Fruit fly (Drosophila melanogaster): ENCODE data around the gene Alg13.

Gene Alg13

dm6 chr3R:29153197-29153644 is 14.8 kb upstream of the Alg13 start, which contains the start of the genes Slbp and Rpn2 (continued):
- TF ChIP-seq kay (GFP tag; optimal IDR thresholded peaks at IDR 0.05) (no peak), pnt (GFP tag; optimal IDR thresholded peaks at IDR 0.05) (no peak), fru (optimal IDR thresholded peaks at IDR 0.05) (no peak), Mad (GFP tag; optimal IDR thresholded peaks at IDR 0.05) (no peak), HmgD (GFP tag; optimal IDR thresholded peaks at IDR 0.05) (peak; percentile 62), CG8089 (GFP tag; optimal IDR thresholded peaks at IDR 0.05) (no peak), HLH4C (GFP tag; IDR thresholded peaks at IDR 0.05; ENCODE audit: partially characterized antibody) (peak; percentile 89), Med (GFP tag) (peak; percentile 93), p53 (GFP tag; optimal IDR thresholded peaks at IDR 0.05) (peak; percentile 49), Meics (GFP tag; optimal IDR thresholded peaks at IDR 0.05) (peak; percentile 30), kah (GFP tag; optimal IDR thresholded peaks at IDR 0.05) (no peak), CG15479 (GFP tag; optimal IDR thresholded peaks at IDR 0.05) (peak; percentile 90), shn (GFP tag; optimal IDR thresholded peaks at IDR 0.05) (peak; percentile 57), lmd (GFP tag; IDR thresholded peaks at IDR 0.05) (no peak; the same call in 1 of the 2 replicates), CG12769 (tag; optimal IDR thresholded peaks at IDR 0.05) (peak; percentile 58), wor (GFP tag; IDR thresholded peaks at IDR 0.05) (no peak), CG15073 (GFP tag; optimal IDR thresholded peaks at IDR 0.05) (no peak), ham (GFP tag; IDR thresholded peaks at IDR 0.05) (no peak), CG17328 (GFP tag; IDR thresholded peaks at IDR 0.05) (no peak), ac (GFP tag; optimal IDR thresholded peaks at IDR 0.05) (no peak), ash1 (GFP tag; optimal IDR thresholded peaks at IDR 0.05) (no peak), CG32767 (GFP tag; IDR thresholded peaks at IDR 0.05) (0 out of 2 replicates have a peak, but pooled peaks have one; percentile 9), klu (GFP tag; IDR thresholded peaks at IDR 0.05) (no peak), Bdp1 (GFP tag; optimal IDR thresholded peaks at IDR 0.05) (peak; percentile 15), gfzf (GFP tag; optimal IDR thresholded peaks at IDR 0.05) (peak; percentile 97), fd64A (GFP tag; optimal IDR thresholded peaks at IDR 0.05) (no peak), tll (GFP tag; optimal IDR thresholded peaks at IDR 0.05) (no peak), Nf-YA (GFP tag; IDR thresholded peaks at IDR 0.05) (no peak), Neu2 (GFP tag; optimal IDR thresholded peaks at IDR 0.05; ENCODE audit: borderline replicate concordance) (no peak), exex (tag; optimal IDR thresholded peaks at IDR 0.05) (peak; percentile 30), cato (GFP tag; optimal IDR thresholded peaks at IDR 0.05; ENCODE audit: borderline replicate concordance) (no peak), sr (GFP tag; IDR thresholded peaks at IDR 0.05) (no peak), sim (GFP tag; IDR thresholded peaks at IDR 0.05) (no peak), Asciz (GFP tag; optimal IDR thresholded peaks at IDR 0.05) (no peak), Gsc (GFP tag; IDR thresholded peaks at IDR 0.05) (no peak), CG12299 (tag; optimal IDR thresholded peaks at IDR 0.05) (peak; percentile 43), CG1832 (GFP tag; optimal IDR thresholded peaks at IDR 0.05) (no peak), lov (optimal IDR thresholded peaks at IDR 0.05) (no peak), lov (GFP tag; IDR thresholded peaks at IDR 0.05) (no peak), fd96Cb (tag; optimal IDR thresholded peaks at IDR 0.05) (no peak), CG18476 (GFP tag; optimal IDR thresholded peaks at IDR 0.05) (no peak), grau (tag; optimal IDR thresholded peaks at IDR 0.05) (peak; percentile 50), CG4730 (GFP tag; IDR thresholded peaks at IDR 0.05) (no peak), CG6254 (GFP tag; optimal IDR thresholded peaks at IDR 0.05) (no peak), CG10321 (GFP tag; IDR thresholded peaks at IDR 0.05) (no peak), CG12391 (tag; optimal IDR thresholded peaks at IDR 0.05) (peak; percentile 67), CG8924 (tag; optimal IDR thresholded peaks at IDR 0.05) (peak; percentile 49), fu2 (GFP tag; optimal IDR thresholded peaks at IDR 0.05) (peak; percentile 26), CG13424 (tag; optimal IDR thresholded peaks at IDR 0.05) (no peak), CG12071 (GFP tag; optimal IDR thresholded peaks at IDR 0.05) (no peak), CG10654 (GFP tag; optimal IDR thresholded peaks at IDR 0.05) (no peak), CG3281 (GFP tag; optimal IDR thresholded peaks at IDR 0.05) (peak; percentile 20)
